Worm (Caenorhabditis elegans): ENCODE measurements around the gene mlc-2.

mlc-2 gene

DNA sequence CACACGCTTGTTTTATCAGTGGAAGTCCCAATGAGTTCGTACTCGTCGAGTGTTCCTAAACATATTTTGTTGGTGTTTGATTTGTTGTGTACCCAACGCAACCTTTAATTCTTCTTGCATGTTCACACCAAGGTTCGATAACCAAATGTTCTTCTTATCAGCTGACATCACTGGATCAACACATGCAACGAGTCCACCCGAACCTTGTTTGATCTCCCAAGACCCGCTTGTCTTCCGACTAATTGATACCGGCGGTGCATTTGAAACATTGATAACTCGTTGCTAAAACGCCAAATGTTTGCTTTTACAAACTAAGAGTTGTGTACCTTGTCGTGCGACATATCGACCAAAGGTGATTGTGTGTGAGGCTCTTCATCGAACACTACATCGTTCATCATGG is 15.3 kb upstream of the mlc-2 start:
- TF ChIP-seq unc-39 (tag; optimal IDR thresholded peaks at IDR 0.05) (no peak), snpc-4 (tag; optimal IDR thresholded peaks at IDR 0.05) (no peak), D1046.2 (GFP tag; IDR thresholded peaks at IDR 0.05) (no peak), lin-38 (GFP tag; IDR thresholded peaks at IDR 0.05) (no peak), ceh-32 (tag; optimal IDR thresholded peaks at IDR 0.05; ENCODE audit: poor library complexity) (no peak), F49E8.2 (tag; optimal IDR thresholded peaks at IDR 0.05; ENCODE audit: borderline replicate concordance) (no peak), fos-1 (tag; optimal IDR thresholded peaks at IDR 0.05) (no peak), T20F7.1 (GFP tag; optimal IDR thresholded peaks at IDR 0.05) (no peak), jun-1 (tag; optimal IDR thresholded peaks at IDR 0.05) (no peak), unc-62 (GFP tag; optimal IDR thresholded peaks at IDR 0.05 in 1 of 2) (no peak), unc-62 (tag; optimal IDR thresholded peaks at IDR 0.05) (no peak), daf-16 (GFP tag; optimal IDR thresholded peaks at IDR 0.05) (no peak), daf-16 (tag; optimal IDR thresholded peaks at IDR 0.05) (peak; percentile 78), ztf-7 (tag; optimal IDR thresholded peaks at IDR 0.05) (no peak), mxl-2 (GFP tag; conservative IDR thresholded peaks at IDR 0.05) (no peak), vab-7 (GFP tag; IDR thresholded peaks at IDR 0.05) (no peak), mdt-29 (GFP tag; IDR thresholded peaks at IDR 0.05) (no peak), snpc-1.2 (GFP tag; IDR thresholded peaks at IDR 0.05) (no peak), nhr-28 (tag; optimal IDR thresholded peaks at IDR 0.05) (peak; percentile 62), Y5F2A.4 (GFP tag; optimal IDR thresholded peaks at IDR 0.05) (no peak), ZK337.2 (GFP tag; IDR thresholded peaks at IDR 0.05) (no peak), Y75B8A.6 (GFP tag; IDR thresholded peaks at IDR 0.05) (no peak), hlh-30 (tag; optimal IDR thresholded peaks at IDR 0.05; ENCODE audit: insufficient read depth) (peak; percentile 51), lin-13 (GFP tag; optimal IDR thresholded peaks at IDR 0.05) (no peak), nhr-76 (tag; optimal IDR thresholded peaks at IDR 0.05) (no peak), spr-1 (tag; optimal IDR thresholded peaks at IDR 0.05) (no peak), lin-39 (tag; optimal IDR thresholded peaks at IDR 0.05) (no peak), nhr-48 (tag; optimal IDR thresholded peaks at IDR 0.05) (peak; percentile 5), dmd-6 (GFP tag; IDR thresholded peaks at IDR 0.05) (peak; percentile 69), Y105C5A.15 (GFP tag; IDR thresholded peaks at IDR 0.05) (no peak), hlh-11 (tag; optimal IDR thresholded peaks at IDR 0.05) (peak; percentile 65), lin-1 (GFP tag; IDR thresholded peaks at IDR 0.05) (no peak), cey-2 (tag; optimal IDR thresholded peaks at IDR 0.05; ENCODE audit: borderline replicate concordance, insufficient read depth) (no peak), T26A8.4 (GFP tag; IDR thresholded peaks at IDR 0.05) (no peak), skn-1 (tag; optimal IDR thresholded peaks at IDR 0.05) (no peak), mdl-1 (tag; optimal IDR thresholded peaks at IDR 0.05) (peak; percentile 33 to 56), madf-5 (GFP tag; IDR thresholded peaks at IDR 0.05) (no peak), nhr-41 (GFP tag; IDR thresholded peaks at IDR 0.05) (no peak), dve-1 (tag; optimal IDR thresholded peaks at IDR 0.05; ENCODE audit: insufficient read depth) (peak; percentile 68), mes-2 (tag; optimal IDR thresholded peaks at IDR 0.05; ENCODE audit: poor library complexity, severe bottlenecking) (no peak), ctbp-1 (GFP tag; IDR thresholded peaks at IDR 0.05) (no peak), ztf-11 (tag; optimal IDR thresholded peaks at IDR 0.05) (no peak), zfp-2 (tag; optimal IDR thresholded peaks at IDR 0.05) (no peak), nhr-77 (tag; optimal IDR thresholded peaks at IDR 0.05) (peak; percentile 45), nhr-237 (tag; optimal IDR thresholded peaks at IDR 0.05) (no peak), pqm-1 (tag; optimal IDR thresholded peaks at IDR 0.05) (peak; percentile 84), lir-3 (tag; optimal IDR thresholded peaks at IDR 0.05) (no peak), nhr-25 (tag; optimal IDR thresholded peaks at IDR 0.05; ENCODE audit: borderline replicate concordance, insufficient read depth) (no peak), F26F4.8 (GFP tag; conservative IDR thresholded peaks at IDR 0.05) (no peak), Y48G9A.11 (GFP tag; IDR thresholded peaks at IDR 0.05) (no peak), ces-1 (GFP tag; optimal IDR thresholded peaks at IDR 0.05) (no peak), tag-97 (GFP tag; IDR thresholded peaks at IDR 0.05) (no peak)
